Worm (Caenorhabditis elegans) whole organism, mixed stage, embryonic: ENCODE measurements around the gene T22C8.6.

Experiments used
- M03D4.4 ChIP-seq: sonication (generic microtip); optimal IDR thresholded peaks from 2 replicates; lab custom pipeline; 2017; ENCODE audit warnings: mild to moderate bottlenecking, missing genetic modification characterization, missing compliant biosample characterization
- ceh-39 ChIP-seq: fragments of 150-350 bp; optimal IDR thresholded peaks from 2 replicates; lab custom pipeline; 2014; ENCODE audit warnings: missing biosample characterization, missing genetic modification characterization
- ces-1 ChIP-seq: fragments of 150-350 bp; optimal IDR thresholded peaks from 2 replicates; lab custom pipeline; 2014; ENCODE audit warnings: missing biosample characterization, missing genetic modification reagents, missing genetic modification characterization
- drap-1 ChIP-seq: fragments of 200-800 bp; sonication (Bioruptor generic); optimal IDR thresholded peaks from 3 replicates; lab custom pipeline; 2018; ENCODE audit warnings: mild to moderate bottlenecking, missing genetic modification characterization, missing compliant biosample characterization
- elt-1 ChIP-seq: sonication (generic microtip); optimal IDR thresholded peaks from 2 replicates; lab custom pipeline; 2017; ENCODE audit warnings: missing genetic modification characterization, mild to moderate bottlenecking, missing compliant biosample characterization, antibody characterized with exemption, moderate library complexity, borderline replicate concordance; ENCODE audit not compliant: insufficient read depth
- elt-3 ChIP-seq: fragments of 150-350 bp; optimal IDR thresholded peaks from 2 replicates; lab custom pipeline; 2014; ENCODE audit warnings: missing biosample characterization, missing genetic modification characterization
- ham-2 ChIP-seq: fragments of 200-800 bp; sonication (Bioruptor generic); optimal IDR thresholded peaks from 2 replicates; lab custom pipeline; 2018; ENCODE audit warnings: mild to moderate bottlenecking, missing genetic modification characterization, missing compliant biosample characterization
- hlh-1 ChIP-seq: fragments of 150-350 bp; optimal IDR thresholded peaks from 2 replicates; lab custom pipeline; 2014; ENCODE audit warnings: missing biosample characterization, missing genetic modification reagents, missing genetic modification characterization
- lin-13 ChIP-seq: fragments of 150-350 bp; optimal IDR thresholded peaks from 2 replicates; lab custom pipeline; 2014; ENCODE audit warnings: missing biosample characterization, missing genetic modification characterization
- lin-32 ChIP-seq: fragments of 200-800 bp; sonication (Bioruptor generic); optimal IDR thresholded peaks from 2 replicates; lab custom pipeline; 2018; ENCODE audit warnings: mild to moderate bottlenecking, missing genetic modification characterization, missing compliant biosample characterization
- lsy-2 ChIP-seq: fragments of 150-350 bp; optimal IDR thresholded peaks from 2 replicates; lab custom pipeline; 2014; ENCODE audit warnings: missing biosample characterization, missing genetic modification characterization
- mab-5 ChIP-seq: fragments of 150-350 bp; optimal IDR thresholded peaks from 2 replicates; lab custom pipeline; 2014; ENCODE audit warnings: missing biosample characterization, missing genetic modification characterization
- mls-2 ChIP-seq: sonication (generic microtip); optimal IDR thresholded peaks from 2 replicates; lab custom pipeline; 2016; ENCODE audit warnings: mild to moderate bottlenecking, missing genetic modification characterization, moderate library complexity, missing compliant biosample characterization
- nhr-12 ChIP-seq: fragments of 150-350 bp; optimal IDR thresholded peaks from 2 replicates; lab custom pipeline; 2014; ENCODE audit warnings: missing biosample characterization, missing genetic modification characterization
- nhr-2 ChIP-seq: fragments of 150-350 bp; optimal IDR thresholded peaks from 2 replicates; lab custom pipeline; 2014; ENCODE audit warnings: missing biosample characterization, missing genetic modification characterization
- nhr-237 ChIP-seq: fragments of 150-350 bp; optimal IDR thresholded peaks from 2 replicates; lab custom pipeline; 2014; ENCODE audit warnings: missing biosample characterization, missing genetic modification characterization
- nhr-28 ChIP-seq: fragments of 150-350 bp; optimal IDR thresholded peaks from 2 replicates; lab custom pipeline; 2014; ENCODE audit warnings: missing biosample characterization, missing genetic modification characterization
- nhr-76 ChIP-seq: sonication (generic microtip); optimal IDR thresholded peaks from 2 replicates; lab custom pipeline; 2017; ENCODE audit warnings: missing biosample characterization, missing genetic modification characterization
- pha-4 ChIP-seq: fragments of 150-350 bp; optimal IDR thresholded peaks from 2 replicates; lab custom pipeline; 2018; ENCODE audit warnings: missing biosample characterization, missing genetic modification reagents, missing genetic modification characterization
- snpc-4 ChIP-seq: fragments of 150-350 bp; optimal IDR thresholded peaks from 2 replicates; lab custom pipeline; 2014; ENCODE audit warnings: missing biosample characterization, missing genetic modification characterization
- sptf-1 ChIP-seq: sonication (generic microtip); optimal IDR thresholded peaks from 2 replicates; lab custom pipeline; 2017; ENCODE audit warnings: mild to moderate bottlenecking, missing genetic modification characterization, moderate library complexity, missing compliant biosample characterization
- tbx-8 ChIP-seq: fragments of 200-800 bp; sonication (Bioruptor generic); optimal IDR thresholded peaks from 2 replicates; lab custom pipeline; 2018; ENCODE audit warnings: mild to moderate bottlenecking, missing genetic modification characterization, moderate library complexity, missing compliant biosample characterization
- unc-120 ChIP-seq: sonication (generic microtip); optimal IDR thresholded peaks from 2 replicates; lab custom pipeline; 2017; ENCODE audit warnings: missing genetic modification characterization, missing compliant biosample characterization; ENCODE audit not compliant: poor library complexity, severe bottlenecking
- unc-39 ChIP-seq: fragments of 150-350 bp; optimal IDR thresholded peaks from 2 replicates; lab custom pipeline; 2014; ENCODE audit warnings: missing biosample characterization, missing genetic modification characterization
- unc-62 ChIP-seq: fragments of 150-350 bp; optimal IDR thresholded peaks from 2 replicates; lab custom pipeline; 2014; ENCODE audit warnings: missing biosample characterization, missing genetic modification reagents, missing genetic modification characterization
- zip-8 ChIP-seq: fragments of 150-350 bp; optimal IDR thresholded peaks from 2 replicates; lab custom pipeline; 2014; ENCODE audit warnings: missing biosample characterization, missing genetic modification characterization
- ztf-11 ChIP-seq: fragments of 150-350 bp; optimal IDR thresholded peaks from 2 replicates; lab custom pipeline; 2014; ENCODE audit warnings: missing biosample characterization, missing genetic modification characterization

The T22C8.6 gene

ce11 chrII:8630088-8630487 lies at the start of gene T22C8.6:
Gene T22C8.6 (minus strand): TSS chrII:8630281.
- TF ChIP-seq drap-1, result no peak
- no peak for TF ChIP-seq nhr-237
- no peak for TF ChIP-seq elt-3
- no peak for TF ChIP-seq ztf-11
- TF ChIP-seq nhr-28 (tag; lab: Kevin White, UChicago), result no peak
- no peak for TF ChIP-seq lsy-2

DNA sequence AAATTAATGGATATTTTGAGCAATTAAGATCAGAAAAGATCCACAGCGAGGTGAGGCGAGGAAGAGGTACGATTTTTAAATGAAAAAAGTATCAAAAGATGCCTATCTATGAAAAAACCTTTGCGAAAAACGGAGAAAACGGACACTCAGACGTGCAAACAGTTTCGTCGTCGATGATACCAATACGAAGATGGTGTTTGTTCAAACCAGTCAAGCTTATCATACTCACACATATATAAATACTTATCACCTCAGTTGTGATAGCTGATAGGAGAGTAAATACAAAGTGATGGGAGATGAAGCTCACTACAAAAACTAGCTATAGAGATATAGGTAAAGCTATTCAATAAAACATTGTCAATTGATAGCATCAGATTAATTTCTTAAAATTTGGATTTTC lies 49.7 kb upstream of the T22C8.6 start:
- TF ChIP-seq zip-8 (tag; lab: Kevin White, UChicago) (no peak), mls-2 (no peak), elt-3 (no peak), ztf-11 (no peak), nhr-12 (tag; lab: Kevin White, UChicago) (no peak)

- TF ChIP-seq nhr-2 (tag; lab: Kevin White, UChicago), result no peak
- no peak for TF ChIP-seq lsy-2
- no peak for TF ChIP-seq lin-13 (tag; lab: Kevin White, UChicago)
- no peak for TF ChIP-seq mab-5 (tag; lab: Kevin White, UChicago)
- TF ChIP-seq elt-1 (tag; lab: Kevin White, UChicago), result no peak
- no peak for TF ChIP-seq pha-4 (tag; lab: Kevin White, UChicago)
- no peak for TF ChIP-seq sptf-1 (tag; lab: Kevin White, UChicago)
- no peak for TF ChIP-seq tbx-8 (GFP tag; lab: Kevin White, UChicago)
- TF ChIP-seq unc-62, result no peak
- no peak for TF ChIP-seq ztf-11
- no peak for TF ChIP-seq lin-32 (GFP tag; lab: Kevin White, UChicago)
- no peak for TF ChIP-seq nhr-76 (tag; lab: Kevin White, UChicago)
- no peak for TF ChIP-seq ham-2 (GFP tag; lab: Kevin White, UChicago)
- no peak for TF ChIP-seq nhr-28 (tag; lab: Kevin White, UChicago)
Measured at ce11 chrII:8675369-8675768, 45.3 kb upstream of the T22C8.6 start.

DNA sequence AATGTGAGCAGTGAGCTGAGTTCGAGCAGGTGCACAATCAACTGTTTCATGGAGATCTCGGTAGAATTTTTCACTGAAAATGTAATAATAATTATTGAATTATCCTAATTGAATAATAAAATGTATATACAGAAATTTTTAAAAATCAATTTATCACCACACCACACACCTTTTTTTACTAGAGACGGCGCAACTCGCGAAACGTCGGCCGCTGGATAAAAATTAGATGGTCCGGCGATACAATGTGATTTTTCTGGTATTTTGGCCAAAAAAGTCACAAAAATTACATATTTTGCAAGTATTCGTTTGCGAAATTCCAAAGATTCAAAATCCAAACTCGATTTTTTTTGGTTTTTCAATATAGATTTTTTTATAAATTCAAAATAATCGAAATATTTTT lies 40.8 kb upstream of the T22C8.6 start:
- TF ChIP-seq ceh-39 (tag; lab: Kevin White, UChicago) (no peak), nhr-2 (tag; lab: Kevin White, UChicago) (no peak), mls-2 (no peak), pha-4 (tag; lab: Kevin White, UChicago) (no peak)

ce11 chrII:8668871-8669270 lies 38.8 kb upstream of the T22C8.6 start:
- TF ChIP-seq nhr-28 (tag; lab: Kevin White, UChicago) (no peak), snpc-4 (no peak), hlh-1 (tag; lab: Kevin White, UChicago) (no peak), drap-1 (no peak), nhr-76 (tag; lab: Kevin White, UChicago) (no peak), unc-62 (no peak), unc-39 (tag; lab: Kevin White, UChicago) (no peak), nhr-237 (no peak), zip-8 (tag; lab: Kevin White, UChicago) (no peak), elt-3 (no peak), mls-2 (no peak), ces-1 (GFP tag; lab: Kevin White, UChicago) (no peak), tbx-8 (GFP tag; lab: Kevin White, UChicago) (no peak), M03D4.4 (tag; lab: Kevin White, UChicago) (no peak), mab-5 (tag; lab: Kevin White, UChicago) (no peak), lin-13 (tag; lab: Kevin White, UChicago) (no peak), lsy-2 (no peak), ceh-39 (tag; lab: Kevin White, UChicago) (no peak), nhr-12 (tag; lab: Kevin White, UChicago) (no peak)

- TF ChIP-seq nhr-12 (tag; lab: Kevin White, UChicago), result no peak
- no peak for TF ChIP-seq unc-120 (tag; lab: Kevin White, UChicago)
- TF ChIP-seq nhr-76 (tag; lab: Kevin White, UChicago), result no peak
Measured at ce11 chrII:8664533-8664932, 34.5 kb upstream of the T22C8.6 start, which contains the start of gene etc-1. Gene etc-1 (plus strand): TSS chrII:8664833.

DNA sequence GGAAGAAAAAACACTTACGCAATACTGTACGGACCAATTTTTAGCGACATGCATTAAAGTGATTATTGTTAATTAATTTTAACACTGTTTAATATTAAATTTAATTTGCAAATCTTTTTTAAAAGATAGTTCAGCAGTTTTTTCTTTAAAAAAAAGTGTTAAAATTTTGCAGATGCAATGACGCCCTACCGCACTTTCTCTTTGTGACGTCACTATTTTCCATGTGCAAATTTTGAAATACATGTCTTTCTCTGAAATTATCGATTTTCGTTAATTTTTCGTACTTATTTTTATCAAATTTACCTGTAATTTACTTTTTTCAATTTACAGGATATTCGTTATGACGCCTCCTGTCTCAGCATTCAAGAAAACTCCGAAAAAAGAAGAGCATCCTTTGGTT lies 31.5 kb upstream of the T22C8.6 start, which contains the start of the genes piga-1 and eif-2Bepsilon:
piga-1 (minus strand) TSS at position 174 of the 400 bp plus-strand sequence.
eif-2Bepsilon (plus strand) TSS at position 331 of the 400 bp plus-strand sequence.
- peak; percentile 56 for TF ChIP-seq zip-8 (tag; lab: Kevin White, UChicago)
- TF ChIP-seq unc-62, result no peak
- no peak for TF ChIP-seq nhr-12 (tag; lab: Kevin White, UChicago)
